Worm (Caenorhabditis elegans) whole organism, mixed stage, embryonic: ENCODE results near the gene gon-4.

Source experiments
- ceh-39 ChIP-seq: fragments of 150-350 bp; optimal IDR thresholded peaks from 2 replicates; lab custom pipeline; 2014; ENCODE audit warnings: missing biosample characterization, missing genetic modification characterization
- ces-1 ChIP-seq: fragments of 150-350 bp; optimal IDR thresholded peaks from 2 replicates; lab custom pipeline; 2014; ENCODE audit warnings: missing biosample characterization, missing genetic modification reagents, missing genetic modification characterization
- mab-5 ChIP-seq: fragments of 150-350 bp; optimal IDR thresholded peaks from 2 replicates; lab custom pipeline; 2014; ENCODE audit warnings: missing biosample characterization, missing genetic modification characterization
- mep-1 ChIP-seq: fragments of 150-350 bp; optimal IDR thresholded peaks from 2 replicates; lab custom pipeline; 2017; ENCODE audit warnings: missing biosample characterization, missing genetic modification reagents, missing genetic modification characterization, inconsistent platforms
- nhr-237 ChIP-seq: fragments of 150-350 bp; optimal IDR thresholded peaks from 2 replicates; lab custom pipeline; 2014; ENCODE audit warnings: missing biosample characterization, missing genetic modification characterization
- nhr-76 ChIP-seq: sonication (generic microtip); optimal IDR thresholded peaks from 2 replicates; lab custom pipeline; 2017; ENCODE audit warnings: missing biosample characterization, missing genetic modification characterization
- snpc-4 ChIP-seq: fragments of 150-350 bp; optimal IDR thresholded peaks from 2 replicates; lab custom pipeline; 2014; ENCODE audit warnings: missing biosample characterization, missing genetic modification characterization
- unc-39 ChIP-seq: fragments of 150-350 bp; optimal IDR thresholded peaks from 2 replicates; lab custom pipeline; 2014; ENCODE audit warnings: missing biosample characterization, missing genetic modification characterization
- unc-62 ChIP-seq: fragments of 150-350 bp; optimal IDR thresholded peaks from 2 replicates; lab custom pipeline; 2014; ENCODE audit warnings: missing biosample characterization, missing genetic modification reagents, missing genetic modification characterization
- zip-8 ChIP-seq: fragments of 150-350 bp; optimal IDR thresholded peaks from 2 replicates; lab custom pipeline; 2014; ENCODE audit warnings: missing biosample characterization, missing genetic modification characterization
- ztf-11 ChIP-seq: fragments of 150-350 bp; optimal IDR thresholded peaks from 2 replicates; lab custom pipeline; 2014; ENCODE audit warnings: missing biosample characterization, missing genetic modification characterization

ce11 chrIV:10155475-10155874 is 42.1 kb upstream of the gon-4 start, which contains the start of gene ttr-54:
- TF ChIP-seq ces-1 (GFP tag; lab: Kevin White, UChicago) (no peak), nhr-237 (tag; lab: Kevin White, UChicago) (no peak), zip-8 (tag; lab: Kevin White, UChicago) (no peak), unc-39 (tag; lab: Kevin White, UChicago) (no peak), mep-1 (tag; lab: Kevin White, UChicago) (no peak), ztf-11 (no peak), ceh-39 (tag; lab: Kevin White, UChicago) (no peak), unc-62 (no peak), snpc-4 (tag; lab: Kevin White, UChicago) (no peak), nhr-76 (tag; lab: Kevin White, UChicago) (no peak), mab-5 (tag; lab: Kevin White, UChicago) (no peak)
